Worm (Caenorhabditis elegans) whole organism, L2 larva: ENCODE data around the gene srz-101.

Source experiments
- C34F6.9 ChIP-seq: fragments of 150-350 bp; optimal IDR thresholded peaks from 2 replicates; lab custom pipeline; 2014; ENCODE audit warnings: missing biosample characterization, missing genetic modification characterization
- F13H6.1 ChIP-seq: sonication (generic microtip); optimal IDR thresholded peaks from 2 replicates; lab custom pipeline; 2016; ENCODE audit warnings: missing genetic modification characterization, missing compliant biosample characterization
- Y55F3AM.14 ChIP-seq: fragments of 200-800 bp; sonication (Bioruptor generic); optimal IDR thresholded peaks from 2 replicates; lab custom pipeline; 2018; ENCODE audit warnings: mild to moderate bottlenecking, missing genetic modification characterization, missing compliant biosample characterization
- ZK546.5 ChIP-seq: sonication (generic microtip); optimal IDR thresholded peaks from 2 replicates; lab custom pipeline; 2017; ENCODE audit warnings: missing biosample characterization, missing genetic modification characterization
- alr-1 ChIP-seq: fragments of 150-350 bp; optimal IDR thresholded peaks from 2 replicates; lab custom pipeline; 2014; ENCODE audit warnings: missing biosample characterization, missing genetic modification characterization
- aly-2 ChIP-seq: fragments of 150-350 bp; optimal IDR thresholded peaks from 2 replicates; lab custom pipeline; 2014; ENCODE audit warnings: missing biosample characterization, missing genetic modification characterization
- ama-1 ChIP-seq: fragments of 150-350 bp; optimal IDR thresholded peaks from 2 replicates; lab custom pipeline; 2018; ENCODE audit warnings: inconsistent platforms
- ceh-16 ChIP-seq: fragments of 150-350 bp; optimal IDR thresholded peaks from 2 replicates; lab custom pipeline; 2014; ENCODE audit warnings: missing biosample characterization, missing genetic modification characterization
- ceh-82 ChIP-seq: fragments of 150-350 bp; optimal IDR thresholded peaks from 2 replicates; lab custom pipeline; 2014; ENCODE audit warnings: missing biosample characterization, missing genetic modification characterization
- egl-27 ChIP-seq: sonication (generic microtip); optimal IDR thresholded peaks from 3 replicates; lab custom pipeline; 2017; ENCODE audit warnings: missing biosample characterization, missing genetic modification reagents, missing genetic modification characterization
- elt-3 ChIP-seq: sonication (generic microtip); optimal IDR thresholded peaks from 2 replicates; lab custom pipeline; 2017; ENCODE audit warnings: missing biosample characterization, missing genetic modification characterization
- fos-1 ChIP-seq: fragments of 150-350 bp; optimal IDR thresholded peaks from 2 replicates; lab custom pipeline; 2014; ENCODE audit warnings: missing biosample characterization, missing genetic modification characterization
- gmeb-1 ChIP-seq: fragments of 150-350 bp; optimal IDR thresholded peaks from 2 replicates; lab custom pipeline; 2014; ENCODE audit warnings: missing biosample characterization, missing genetic modification characterization
- lin-11 ChIP-seq: fragments of 150-350 bp; sonication (generic microtip); optimal IDR thresholded peaks from 2 replicates; lab custom pipeline; 2014; ENCODE audit warnings: missing biosample characterization, missing genetic modification characterization, inconsistent platforms, mixed read lengths
- lin-13 ChIP-seq: fragments of 150-350 bp; optimal IDR thresholded peaks from 2 replicates; lab custom pipeline; 2014; ENCODE audit warnings: missing biosample characterization, missing genetic modification reagents, missing genetic modification characterization
- lin-39 ChIP-seq: fragments of 150-350 bp; optimal IDR thresholded peaks from 2 replicates; lab custom pipeline; 2014; ENCODE audit warnings: missing biosample characterization, missing genetic modification reagents, missing genetic modification characterization
- lsy-2 ChIP-seq, 2 experiments: fragments of 150-350 bp in 1 of 2; sonication (generic microtip) in 1 of 2; optimal IDR thresholded peaks; 2 replicates each; lab custom pipeline; 2014 to 2017; ENCODE audit warnings: missing biosample characterization in 2 of 2, missing genetic modification characterization in 2 of 2
- mab-5 ChIP-seq: fragments of 150-350 bp; optimal IDR thresholded peaks from 2 replicates; lab custom pipeline; 2014; ENCODE audit warnings: missing biosample characterization, missing genetic modification characterization
- mdl-1 ChIP-seq, 2 experiments: fragments of 150-350 bp in 1 of 2; sonication (generic microtip) in 1 of 2; optimal IDR thresholded peaks; 2 replicates each; lab custom pipeline; 2017; ENCODE audit warnings: missing biosample characterization in 2 of 2, missing genetic modification characterization in 2 of 2
- nhr-12 ChIP-seq: fragments of 150-350 bp; optimal IDR thresholded peaks from 2 replicates; lab custom pipeline; 2014; ENCODE audit warnings: missing biosample characterization, missing genetic modification characterization
- nhr-237 ChIP-seq: fragments of 150-350 bp; optimal IDR thresholded peaks from 2 replicates; lab custom pipeline; 2014; ENCODE audit warnings: missing biosample characterization, missing genetic modification characterization
- nhr-25 ChIP-seq: fragments of 150-350 bp; sonication (generic microtip); optimal IDR thresholded peaks from 3 replicates; lab custom pipeline; 2014; ENCODE audit warnings: missing biosample characterization, missing genetic modification characterization
- nhr-6 ChIP-seq: fragments of 150-350 bp; optimal IDR thresholded peaks from 2 replicates; lab custom pipeline; 2014; ENCODE audit warnings: missing biosample characterization, missing genetic modification characterization
- nhr-77 ChIP-seq: fragments of 150-350 bp; optimal IDR thresholded peaks from 2 replicates; lab custom pipeline; 2014; ENCODE audit warnings: missing biosample characterization, missing genetic modification characterization
- peb-1 ChIP-seq: fragments of 150-350 bp; optimal IDR thresholded peaks from 2 replicates; lab custom pipeline; 2014; ENCODE audit warnings: missing biosample characterization, missing genetic modification characterization
- sem-4 ChIP-seq: fragments of 150-350 bp; optimal IDR thresholded peaks from 2 replicates; lab custom pipeline; 2014; ENCODE audit warnings: missing biosample characterization, missing genetic modification reagents, missing genetic modification characterization
- skn-1 ChIP-seq: sonication (generic microtip); optimal IDR thresholded peaks from 2 replicates; lab custom pipeline; 2017; ENCODE audit warnings: missing biosample characterization, missing genetic modification characterization
- sma-3 ChIP-seq: sonication (generic microtip); optimal IDR thresholded peaks from 2 replicates; lab custom pipeline; 2016; ENCODE audit warnings: missing genetic modification reagents, missing genetic modification characterization, missing compliant biosample characterization
- sma-9 ChIP-seq, 2 experiments: fragments of 150-350 bp in 1 of 2; sonication (generic microtip) in 1 of 2; optimal IDR thresholded peaks; 2 replicates each; lab custom pipeline; 2014 to 2016; ENCODE audit warnings: missing genetic modification characterization in 2 of 2, mild to moderate bottlenecking in 1 of 2, missing biosample characterization in 1 of 2, missing compliant biosample characterization in 1 of 2, missing genetic modification reagents in 1 of 2, moderate library complexity in 1 of 2
- snpc-4 ChIP-seq: fragments of 150-350 bp; optimal IDR thresholded peaks from 2 replicates; lab custom pipeline; 2014; ENCODE audit warnings: missing biosample characterization, missing genetic modification characterization
- unc-39 ChIP-seq: fragments of 150-350 bp; optimal IDR thresholded peaks from 2 replicates; lab custom pipeline; 2014; ENCODE audit warnings: missing biosample characterization, missing genetic modification characterization
- unc-55 ChIP-seq: fragments of 150-350 bp; sonication (generic microtip); optimal IDR thresholded peaks from 3 replicates; lab custom pipeline; 2014; ENCODE audit warnings: missing biosample characterization, missing genetic modification reagents, missing genetic modification characterization
- ztf-1 ChIP-seq: fragments of 200-800 bp; sonication (Bioruptor generic); conservative IDR thresholded peaks from 2 replicates; pipeline ENCODE4 v1.3.6; 2022; ENCODE audit warnings: missing genetic modification characterization, missing compliant biosample characterization
- ztf-11 ChIP-seq: sonication (generic microtip); optimal IDR thresholded peaks from 2 replicates; lab custom pipeline; 2017; ENCODE audit warnings: missing biosample characterization, missing genetic modification characterization
- ztf-4 ChIP-seq: fragments of 150-350 bp; optimal IDR thresholded peaks from 2 replicates; lab custom pipeline; 2014; ENCODE audit warnings: missing biosample characterization, missing genetic modification characterization

Gene srz-101

DNA sequence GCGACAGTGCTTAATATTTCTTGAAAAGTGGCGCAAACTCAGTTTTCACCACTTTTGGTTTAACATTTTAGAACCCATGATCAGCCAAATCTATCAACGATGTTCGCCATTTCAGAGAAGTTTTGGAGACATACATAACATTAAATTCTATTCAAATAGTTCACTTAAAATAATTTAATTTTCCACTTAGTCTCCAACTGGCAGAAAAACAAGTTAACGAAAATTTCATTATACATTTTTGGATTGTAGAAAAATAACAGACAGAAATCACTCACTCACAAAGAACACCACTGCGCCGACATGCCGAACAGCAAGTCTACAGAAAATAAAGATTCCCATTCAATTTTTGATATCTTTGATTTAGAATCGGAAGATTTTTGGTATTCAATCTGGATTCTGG, 14.7 kb upstream of the srz-101 start, which contains the start of gene srw-44:
TSS of gene srw-44 (plus strand) at position 301 of the 400 bp plus-strand sequence.
- TF ChIP-seq sma-9 (GFP tag; optimal IDR thresholded peaks at IDR 0.05; lab: Kevin White, UChicago) (no peak), sma-9 (tag; optimal IDR thresholded peaks at IDR 0.05; lab: Kevin White, UChicago) (no peak)

DNA sequence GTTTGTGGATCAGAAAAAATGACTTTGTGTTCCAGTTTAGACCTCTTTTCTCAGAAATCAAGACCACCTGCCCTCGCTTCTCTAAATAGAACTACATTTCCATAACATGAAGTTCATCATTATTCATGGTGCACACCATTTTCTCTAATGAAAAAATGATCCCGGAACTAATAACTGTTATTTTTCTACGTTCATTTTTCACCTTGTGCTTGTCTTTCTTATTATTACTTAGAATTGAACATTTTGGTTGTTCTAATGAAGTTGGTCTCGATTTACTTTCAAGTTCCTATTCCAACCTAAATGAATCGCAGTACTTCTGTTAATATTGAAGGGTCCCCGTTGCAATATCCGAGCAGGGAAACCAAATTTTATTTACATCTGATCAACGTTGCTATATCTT, 11.8 kb upstream of the srz-101 start, which contains the start of gene srw-36:
TSS of gene srw-36 (plus strand) at position 301 of the 400 bp plus-strand sequence.
- TF ChIP-seq ama-1 = no peak

DNA sequence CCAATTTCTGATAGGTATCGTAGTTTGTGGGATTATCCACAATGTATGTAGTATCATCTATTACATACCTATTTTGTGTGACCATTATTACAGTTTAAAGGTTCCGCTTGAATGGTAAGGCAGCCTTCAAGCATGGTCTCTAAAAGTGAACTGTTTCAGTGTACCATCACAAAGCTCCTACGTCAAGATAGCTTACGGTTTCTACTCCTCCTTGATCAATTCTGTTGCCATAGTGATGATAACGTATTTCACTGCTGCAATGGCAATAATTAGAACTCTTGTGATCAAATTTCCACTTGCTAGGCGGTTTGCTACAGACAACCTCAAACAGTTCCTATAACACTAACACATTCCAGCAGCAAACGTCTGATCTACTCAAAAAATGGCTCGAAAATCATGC, 11.3 kb upstream of the srz-101 start:
- TF ChIP-seq peb-1 (no peak), sem-4 (no peak), unc-55 (GFP tag; lab: Kevin White, UChicago) (no peak), snpc-4 (tag; lab: Kevin White, UChicago) (no peak), F13H6.1 (no peak), ZK546.5 (tag; lab: Kevin White, UChicago) (no peak), C34F6.9 (tag; lab: Kevin White, UChicago) (no peak), egl-27 (tag; lab: Kevin White, UChicago) (no peak), mdl-1 (tag; optimal IDR thresholded peaks at IDR 0.05; lab: Kevin White, UChicago) (no peak), lsy-2 (tag; optimal IDR thresholded peaks at IDR 0.05; lab: Kevin White, UChicago) (no peak), unc-39 (tag; lab: Kevin White, UChicago) (no peak)

DNA sequence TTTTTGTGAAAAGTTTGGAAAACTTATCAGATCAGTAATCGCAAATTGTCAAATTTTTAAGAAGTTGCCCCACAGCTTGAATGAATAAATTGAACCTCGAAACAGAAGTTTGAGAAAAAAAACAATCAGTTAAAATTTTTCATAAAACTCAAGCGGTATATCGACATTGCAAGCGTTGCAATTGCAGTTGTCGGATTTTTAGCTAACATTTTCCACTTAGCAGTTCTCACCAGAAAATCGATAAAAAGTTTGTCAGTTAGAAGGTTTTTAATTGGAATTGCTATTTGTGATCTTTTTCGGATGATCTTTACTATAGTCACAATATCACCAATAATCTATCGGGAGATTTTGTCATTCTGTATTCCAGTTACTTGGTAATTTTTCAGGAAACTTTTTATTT, 8.9 kb upstream of the srz-101 start, which contains the start of gene srw-43:
TSS of gene srw-43 (plus strand) at position 301 of the 400 bp plus-strand sequence.
- no peak for TF ChIP-seq lin-13 (GFP tag; lab: Kevin White, UChicago)
- TF ChIP-seq lin-11 (tag; lab: Kevin White, UChicago) = no peak
- no peak for TF ChIP-seq aly-2
- TF ChIP-seq lsy-2 (tag; optimal IDR thresholded peaks at IDR 0.05; lab: Kevin White, UChicago) = no peak
- TF ChIP-seq nhr-237 (tag; lab: Kevin White, UChicago) = no peak
- no peak for TF ChIP-seq unc-55 (GFP tag; lab: Kevin White, UChicago)
- no peak for TF ChIP-seq gmeb-1
- no peak for TF ChIP-seq snpc-4 (tag; lab: Kevin White, UChicago)
- TF ChIP-seq alr-1 (tag; lab: Kevin White, UChicago) = no peak
- no peak for TF ChIP-seq sem-4
- TF ChIP-seq ceh-82 (tag; lab: Kevin White, UChicago) = no peak
- no peak for TF ChIP-seq ceh-16 (tag; lab: Kevin White, UChicago)
- TF ChIP-seq mab-5 = no peak
- no peak for TF ChIP-seq nhr-77 (tag; lab: Kevin White, UChicago)

DNA sequence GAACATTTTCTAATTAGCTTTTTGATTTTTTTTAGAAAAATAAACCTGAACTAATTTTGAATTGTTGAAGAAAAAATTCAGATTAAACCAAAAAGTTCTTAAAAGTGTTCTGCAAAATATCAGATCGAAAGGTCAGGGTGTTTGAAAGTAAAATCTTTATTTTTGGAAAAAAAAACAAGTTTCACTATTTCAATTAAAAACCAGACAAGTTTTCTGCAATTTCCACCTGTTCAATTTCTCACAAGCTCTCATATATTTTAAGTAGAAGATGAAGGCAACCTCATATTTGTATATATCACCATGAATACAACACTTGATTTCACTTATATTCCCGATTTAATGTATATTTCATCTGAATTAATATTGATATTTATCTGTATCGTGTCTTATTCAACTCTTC, 7.4 kb upstream of the srz-101 start, which contains the start of gene srz-102:
TSS of gene srz-102 (plus strand) at position 301 of the 400 bp plus-strand sequence.
- TF ChIP-seq mdl-1 (tag; optimal IDR thresholded peaks at IDR 0.05; lab: Kevin White, UChicago) (no peak), nhr-77 (tag; lab: Kevin White, UChicago) (no peak), nhr-6 (no peak), ceh-82 (tag; lab: Kevin White, UChicago) (no peak), nhr-25 (tag; lab: Kevin White, UChicago) (no peak), ztf-11 (no peak), skn-1 (tag; lab: Kevin White, UChicago) (no peak), fos-1 (tag; lab: Kevin White, UChicago) (no peak), nhr-12 (tag; lab: Kevin White, UChicago) (no peak), snpc-4 (tag; lab: Kevin White, UChicago) (no peak), lin-39 (tag; lab: Kevin White, UChicago) (no peak)

DNA sequence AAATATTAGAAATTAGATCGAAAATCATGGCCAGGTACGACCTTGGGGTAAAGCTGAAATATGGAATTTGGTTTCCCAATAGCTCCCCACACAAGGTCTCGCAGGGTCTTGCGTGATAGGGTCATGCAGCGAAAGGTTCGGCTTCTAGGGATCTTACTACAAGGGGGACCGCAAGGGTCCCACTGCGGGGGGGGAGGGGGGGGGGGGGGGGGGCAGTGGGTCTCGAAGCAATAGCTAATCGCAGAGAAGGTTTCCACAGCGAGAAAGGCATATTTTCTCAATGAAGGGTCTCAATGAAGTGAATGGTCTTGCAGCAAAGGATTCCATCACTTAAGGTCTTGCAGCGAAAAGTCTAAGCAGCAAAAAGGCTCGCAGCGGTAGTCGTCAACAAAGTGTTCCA, 1.6 kb upstream of the srz-101 start:
- TF ChIP-seq gmeb-1 (no peak), Y55F3AM.14 (GFP tag; lab: Kevin White, UChicago) (no peak), ceh-82 (tag; lab: Kevin White, UChicago) (no peak), lsy-2 (tag; optimal IDR thresholded peaks at IDR 0.05; lab: Kevin White, UChicago) (no peak), ztf-4 (tag; lab: Kevin White, UChicago) (no peak), elt-3 (tag; lab: Kevin White, UChicago) (no peak), nhr-25 (tag; lab: Kevin White, UChicago) (no peak), lin-13 (GFP tag; lab: Kevin White, UChicago) (no peak), sma-3 (GFP tag; lab: Kevin White, UChicago) (no peak), mdl-1 (tag; optimal IDR thresholded peaks at IDR 0.05; lab: Kevin White, UChicago) (no peak), mab-5 (no peak), egl-27 (tag; lab: Kevin White, UChicago) (no peak), fos-1 (tag; lab: Kevin White, UChicago) (no peak), ztf-1 (no peak), sma-9 (GFP tag; optimal IDR thresholded peaks at IDR 0.05; lab: Kevin White, UChicago) (no peak), sma-9 (tag; optimal IDR thresholded peaks at IDR 0.05; lab: Kevin White, UChicago) (no peak), skn-1 (tag; lab: Kevin White, UChicago) (no peak), nhr-6 (no peak)
